Worm (Caenorhabditis elegans) whole organism, late embryonic: ENCODE measurements around the gene hlh-33.

Experiments used
- F13H6.1 ChIP-seq: sonication (generic microtip); optimal IDR thresholded peaks from 2 replicates; lab custom pipeline; 2016; ENCODE audit warnings: missing genetic modification characterization, missing compliant biosample characterization
- ama-1 ChIP-seq: fragments of 150-350 bp; optimal IDR thresholded peaks from 2 replicates; lab custom pipeline; 2014
- ceh-19 ChIP-seq: fragments of 200-800 bp; sonication (Bioruptor generic); optimal IDR thresholded peaks from 2 replicates; lab custom pipeline; 2018; ENCODE audit warnings: mild to moderate bottlenecking, missing genetic modification characterization, missing compliant biosample characterization
- ceh-22 ChIP-seq: sonication (generic microtip); optimal IDR thresholded peaks from 2 replicates; lab custom pipeline; 2017; ENCODE audit warnings: missing biosample characterization, missing genetic modification characterization
- ceh-24 ChIP-seq: sonication (generic microtip); optimal IDR thresholded peaks from 2 replicates; lab custom pipeline; 2016; ENCODE audit warnings: mild to moderate bottlenecking, missing genetic modification characterization, missing compliant biosample characterization
- ceh-9 ChIP-seq: sonication (generic microtip); optimal IDR thresholded peaks from 2 replicates; lab custom pipeline; 2016; ENCODE audit warnings: mild to moderate bottlenecking, missing genetic modification characterization, inconsistent platforms, missing compliant biosample characterization
- fkh-10 ChIP-seq: fragments of 150-350 bp; optimal IDR thresholded peaks from 2 replicates; lab custom pipeline; 2014; ENCODE audit warnings: missing biosample characterization, missing genetic modification reagents, missing genetic modification characterization
- hlh-15 ChIP-seq: sonication (generic microtip); optimal IDR thresholded peaks from 2 replicates; lab custom pipeline; 2016; ENCODE audit warnings: missing genetic modification characterization, missing compliant biosample characterization
- unc-86 ChIP-seq: sonication (generic microtip); optimal IDR thresholded peaks from 2 replicates; lab custom pipeline; 2016; ENCODE audit warnings: missing genetic modification characterization, missing compliant biosample characterization

DNA sequence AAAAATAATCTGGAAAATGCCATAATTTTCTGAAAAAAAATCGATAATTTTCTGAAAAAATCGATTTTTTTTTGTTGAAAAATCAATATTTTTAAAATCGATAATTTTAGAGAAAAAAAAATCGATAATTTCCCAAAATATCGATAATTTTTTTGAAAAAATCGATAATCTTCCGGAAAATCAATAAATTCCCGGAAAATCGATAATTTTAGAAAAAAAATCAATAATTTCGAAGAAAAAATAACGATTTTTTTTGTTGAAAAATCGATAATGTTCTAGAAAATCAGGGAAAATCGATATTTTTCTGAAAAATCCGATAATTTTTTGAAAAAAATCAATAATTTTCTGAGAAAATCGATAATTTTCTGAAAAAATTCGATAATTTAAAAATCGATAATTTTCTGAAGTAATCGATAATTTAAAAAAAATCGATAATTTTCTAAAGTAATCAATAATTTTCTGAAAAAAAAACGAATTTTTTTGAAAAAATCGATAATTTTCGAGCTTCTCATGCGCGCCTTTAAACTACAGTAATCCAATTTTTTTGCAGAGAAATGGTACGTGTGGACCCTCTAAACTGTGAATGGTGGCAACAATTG, 21.2 kb downstream of the hlh-33 start:
- TF ChIP-seq unc-86 (tag; lab: Kevin White, UChicago) (no peak), ceh-22 (tag; lab: Kevin White, UChicago) (no peak), fkh-10 (GFP tag; lab: Kevin White, UChicago) (no peak), ceh-19 (GFP tag; lab: Kevin White, UChicago) (no peak), ceh-9 (tag; lab: Kevin White, UChicago) (no peak), F13H6.1 (tag; lab: Kevin White, UChicago) (no peak), ceh-24 (tag; lab: Kevin White, UChicago) (no peak), hlh-15 (tag; lab: Kevin White, UChicago) (no peak), ama-1 (lab: Kevin White, UChicago) (no peak)
